Fruit fly (Drosophila melanogaster) whole organism, prepupa: ENCODE data around the gene CG17141.

ENCODE experiments used
- Blimp-1 ChIP-seq: fragments of 200-800 bp; sonication (Bioruptor generic); optimal IDR thresholded peaks from 3 replicates; lab custom pipeline; 2017; ENCODE audit warnings: missing biosample characterization, missing genetic modification characterization, mild to moderate bottlenecking, moderate library complexity, missing genetic modification reagents
- CG15336 ChIP-seq: fragments of 200-800 bp; sonication (Bioruptor generic); IDR thresholded peaks from 2 replicates; pipeline ENCODE4 v1.3.6; 2022; ENCODE audit warnings: missing biosample characterization, missing genetic modification characterization
- CG34406 ChIP-seq: fragments of 200-800 bp; sonication (Bioruptor generic); optimal IDR thresholded peaks from 3 replicates; lab custom pipeline; 2016; ENCODE audit warnings: missing biosample characterization, missing genetic modification characterization
- CG4318 ChIP-seq: fragments of 200-800 bp; sonication (Bioruptor generic); optimal IDR thresholded peaks from 3 replicates; lab custom pipeline; 2017; ENCODE audit warnings: missing biosample characterization, mild to moderate bottlenecking, missing genetic modification characterization
- Ets21C ChIP-seq: fragments of 200-800 bp; sonication (Bioruptor generic); optimal IDR thresholded peaks from 3 replicates; lab custom pipeline; 2016; ENCODE audit warnings: missing biosample characterization, missing genetic modification characterization
- Met ChIP-seq: fragments of 200-800 bp; sonication (Bioruptor generic); optimal IDR thresholded peaks from 3 replicates; lab custom pipeline; 2016; ENCODE audit warnings: missing biosample characterization, missing genetic modification characterization

DNA sequence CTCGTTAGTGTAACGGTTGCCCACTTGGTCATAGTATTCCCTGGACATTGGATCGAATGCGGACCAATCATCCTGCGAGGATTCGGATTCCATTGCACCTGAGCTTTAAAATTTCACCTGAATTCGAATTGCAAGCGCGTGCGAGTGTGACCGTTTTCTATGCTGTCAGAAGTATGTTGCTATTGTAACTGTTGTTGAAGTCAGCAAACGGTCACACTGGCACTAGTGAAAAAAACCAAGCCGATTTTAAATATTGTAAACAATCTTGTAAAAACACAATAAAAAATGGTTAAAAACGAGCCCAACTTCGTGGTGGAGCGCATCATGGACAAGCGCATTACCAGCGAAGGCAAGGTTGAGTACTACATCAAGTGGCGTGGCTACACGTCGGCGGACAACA, 2.0 kb downstream of the CG17141 start, which contains the start of the genes vret and HP1c:
- TF ChIP-seq Ets21C (GFP tag; lab: Kevin White, UChicago) (no peak), CG4318 (GFP tag; lab: Kevin White, UChicago) (no peak), CG34406 (no peak), Blimp-1 (no peak), Met (GFP tag; lab: Kevin White, UChicago) (no peak), CG15336 (GFP tag; lab: Robert Waterston, UW) (no peak)
